Worm (Caenorhabditis elegans) whole organism, L1 larva: Measurements from ENCODE around the gene attf-3.

Source experiments
- C04F5.9 ChIP-seq: sonication (generic microtip); optimal IDR thresholded peaks from 2 replicates; lab custom pipeline; 2016; ENCODE audit warnings: missing genetic modification characterization, missing compliant biosample characterization
- aha-1 ChIP-seq: fragments of 150-350 bp; optimal IDR thresholded peaks from 2 replicates; lab custom pipeline; 2014; ENCODE audit warnings: missing biosample characterization, missing genetic modification characterization
- alr-1 ChIP-seq: fragments of 200-800 bp; sonication (Bioruptor generic); optimal IDR thresholded peaks from 2 replicates; lab custom pipeline; 2018; ENCODE audit warnings: borderline replicate concordance, mild to moderate bottlenecking, missing genetic modification characterization, missing compliant biosample characterization
- aly-2 ChIP-seq: fragments of 150-350 bp; optimal IDR thresholded peaks from 2 replicates; lab custom pipeline; 2014; ENCODE audit warnings: missing biosample characterization, missing genetic modification characterization
- ama-1 ChIP-seq: fragments of 150-350 bp; optimal IDR thresholded peaks from 2 replicates; lab custom pipeline; 2014
- ceh-63 ChIP-seq: fragments of 200-800 bp; sonication (Bioruptor generic); optimal IDR thresholded peaks from 2 replicates; lab custom pipeline; 2018; ENCODE audit warnings: mild to moderate bottlenecking, missing genetic modification characterization, missing compliant biosample characterization
- ceh-8 ChIP-seq: fragments of 200-800 bp; sonication (Bioruptor generic); optimal IDR thresholded peaks from 2 replicates; lab custom pipeline; 2018; ENCODE audit warnings: mild to moderate bottlenecking, missing genetic modification characterization, moderate library complexity, missing compliant biosample characterization
- ceh-90 ChIP-seq: sonication (generic microtip); optimal IDR thresholded peaks from 2 replicates; lab custom pipeline; 2016; ENCODE audit warnings: missing genetic modification characterization, missing compliant biosample characterization
- dpl-1 ChIP-seq, 3 experiments: fragments of 150-350 bp in 2 of 3; sonication (generic microtip) in 1 of 3; optimal IDR thresholded peaks; 2 replicates each; lab custom pipeline; 2014 to 2017; ENCODE audit warnings: missing biosample characterization in 3 of 3, missing genetic modification characterization in 3 of 3, missing genetic modification reagents in 3 of 3
- dsc-1 ChIP-seq: sonication (generic microtip); optimal IDR thresholded peaks from 2 replicates; lab custom pipeline; 2016; ENCODE audit warnings: mild to moderate bottlenecking, missing genetic modification characterization, missing compliant biosample characterization
- efl-1 ChIP-seq, 4 experiments: fragments of 150-350 bp; optimal IDR thresholded peaks in 3 of 4; peaks in 1 of 4; 1 replicate in 1 of 4; 2 replicates in 3 of 4; lab custom pipeline; 2014; ENCODE audit warnings: missing biosample characterization in 2 of 4, missing genetic modification characterization in 2 of 4, missing genetic modification reagents in 2 of 4
- efl-3 ChIP-seq: fragments of 200-800 bp; sonication (Bioruptor generic); optimal IDR thresholded peaks from 2 replicates; lab custom pipeline; 2018; ENCODE audit warnings: mild to moderate bottlenecking, missing genetic modification characterization, missing compliant biosample characterization
- egl-13 ChIP-seq: sonication (generic microtip); optimal IDR thresholded peaks from 2 replicates; lab custom pipeline; 2016; ENCODE audit warnings: missing genotype, missing genetic modification reagents, missing genetic modification characterization, missing compliant biosample characterization
- egl-27 ChIP-seq, 2 experiments: fragments of 150-350 bp in 1 of 2; sonication (generic microtip); optimal IDR thresholded peaks; 3 replicates each; lab custom pipeline; 2017 to 2018; ENCODE audit warnings: missing biosample characterization in 2 of 2, missing genetic modification characterization in 2 of 2, missing genetic modification reagents in 2 of 2
- elt-3 ChIP-seq, 6 experiments: fragments of 150-350 bp in 1 of 6; sonication (generic microtip); optimal IDR thresholded peaks; 2 replicates each; lab custom pipeline; 2017 to 2018; ENCODE audit warnings: missing biosample characterization in 6 of 6, missing genetic modification characterization in 6 of 6, inconsistent platforms in 1 of 6
- fkh-10 ChIP-seq: sonication (generic microtip); optimal IDR thresholded peaks from 2 replicates; lab custom pipeline; 2017; ENCODE audit warnings: missing biosample characterization, missing genetic modification reagents, missing genetic modification characterization
- fkh-8 ChIP-seq: sonication (generic microtip); optimal IDR thresholded peaks from 2 replicates; lab custom pipeline; 2016; ENCODE audit warnings: mild to moderate bottlenecking, missing genetic modification characterization, missing compliant biosample characterization
- fos-1 ChIP-seq: fragments of 150-350 bp; optimal IDR thresholded peaks from 2 replicates; lab custom pipeline; 2014; ENCODE audit warnings: missing biosample characterization, missing genetic modification characterization
- grh-1 ChIP-seq: fragments of 200-800 bp; sonication (Bioruptor generic); IDR thresholded peaks from 2 replicates; pipeline ENCODE4 v1.3.6; 2022; ENCODE audit warnings: missing genetic modification reagents, missing genetic modification characterization, missing compliant biosample characterization
- hlh-4 ChIP-seq: sonication (generic microtip); optimal IDR thresholded peaks from 2 replicates; lab custom pipeline; 2016; ENCODE audit warnings: mild to moderate bottlenecking, missing genetic modification characterization, missing compliant biosample characterization
- hpl-2 ChIP-seq: fragments of 150-350 bp; optimal IDR thresholded peaks from 2 replicates; lab custom pipeline; 2014; ENCODE audit warnings: missing biosample characterization, missing genetic modification reagents, missing genetic modification characterization
- irx-1 ChIP-seq: sonication (generic microtip); optimal IDR thresholded peaks from 2 replicates; lab custom pipeline; 2016; ENCODE audit warnings: missing genetic modification characterization, missing compliant biosample characterization
- isw-1 ChIP-seq: fragments of 200-800 bp; sonication (Bioruptor generic); IDR thresholded peaks from 2 replicates; pipeline ENCODE4 v1.3.6; 2022; ENCODE audit warnings: missing genetic modification characterization, missing compliant biosample characterization
- jun-1 ChIP-seq: fragments of 150-350 bp; optimal IDR thresholded peaks from 2 replicates; lab custom pipeline; 2014; ENCODE audit warnings: missing biosample characterization, missing genetic modification reagents, missing genetic modification characterization
- lin-35 ChIP-seq, 2 experiments: fragments of 150-350 bp; optimal IDR thresholded peaks; 2 replicates each; lab custom pipeline; 2014; ENCODE audit warnings: missing biosample characterization in 2 of 2, missing genetic modification characterization in 2 of 2, missing genetic modification reagents in 2 of 2
- lsy-2 ChIP-seq, 2 experiments: fragments of 150-350 bp; optimal IDR thresholded peaks; 2 replicates each; lab custom pipeline; 2014; ENCODE audit warnings: missing biosample characterization in 2 of 2, missing genetic modification characterization in 2 of 2
- mab-9 ChIP-seq: fragments of 200-800 bp; sonication (Bioruptor generic); IDR thresholded peaks from 2 replicates; pipeline ENCODE4 v1.3.6; 2022; ENCODE audit warnings: missing genetic modification reagents, missing genetic modification characterization, missing compliant biosample characterization
- mdl-1 ChIP-seq, 2 experiments: fragments of 150-350 bp; optimal IDR thresholded peaks; 2 replicates each; lab custom pipeline; 2014 to 2017; ENCODE audit warnings: missing biosample characterization in 2 of 2, missing genetic modification characterization in 2 of 2, inconsistent platforms in 1 of 2
- mep-1 ChIP-seq: fragments of 150-350 bp; optimal IDR thresholded peaks from 2 replicates; lab custom pipeline; 2014; ENCODE audit warnings: missing biosample characterization, missing genetic modification characterization
- nhr-12 ChIP-seq: sonication (generic microtip); optimal IDR thresholded peaks from 2 replicates; lab custom pipeline; 2017; ENCODE audit warnings: missing biosample characterization, missing genetic modification characterization
- nhr-19 ChIP-seq: fragments of 200-800 bp; sonication (Bioruptor generic); conservative IDR thresholded peaks from 2 replicates; pipeline ENCODE4 v1.3.6; 2022; ENCODE audit warnings: missing genetic modification characterization, missing compliant biosample characterization
- nhr-237 ChIP-seq: fragments of 150-350 bp; optimal IDR thresholded peaks from 2 replicates; lab custom pipeline; 2014; ENCODE audit warnings: missing biosample characterization, missing genetic modification characterization
- nhr-28 ChIP-seq: fragments of 150-350 bp; optimal IDR thresholded peaks from 2 replicates; lab custom pipeline; 2014; ENCODE audit warnings: missing biosample characterization, missing genetic modification characterization
- nhr-47 ChIP-seq: sonication (generic microtip); optimal IDR thresholded peaks from 2 replicates; lab custom pipeline; 2016; ENCODE audit warnings: mild to moderate bottlenecking, missing genetic modification characterization, moderate library complexity, missing compliant biosample characterization
- nhr-71 ChIP-seq: sonication (generic microtip); optimal IDR thresholded peaks from 2 replicates; lab custom pipeline; 2016; ENCODE audit warnings: mild to moderate bottlenecking, missing genetic modification characterization, moderate library complexity, missing compliant biosample characterization
- nhr-76 ChIP-seq: sonication (generic microtip); optimal IDR thresholded peaks from 2 replicates; lab custom pipeline; 2017; ENCODE audit warnings: missing biosample characterization, missing genetic modification characterization
- nhr-77 ChIP-seq: fragments of 150-350 bp; optimal IDR thresholded peaks from 2 replicates; lab custom pipeline; 2014; ENCODE audit warnings: missing biosample characterization, missing genetic modification characterization
- nhr-84 ChIP-seq: sonication (generic microtip); optimal IDR thresholded peaks from 2 replicates; lab custom pipeline; 2017; ENCODE audit warnings: missing biosample characterization, missing genetic modification characterization
- nhr-90 ChIP-seq: sonication (generic microtip); optimal IDR thresholded peaks from 2 replicates; lab custom pipeline; 2016; ENCODE audit warnings: mild to moderate bottlenecking, missing genetic modification characterization, missing compliant biosample characterization; ENCODE audit not compliant: poor library complexity
- pag-3 ChIP-seq: sonication (generic microtip); optimal IDR thresholded peaks from 2 replicates; lab custom pipeline; 2017; ENCODE audit warnings: missing genetic modification characterization, mild to moderate bottlenecking, missing compliant biosample characterization, antibody characterized with exemption, borderline replicate concordance; ENCODE audit not compliant: insufficient read depth
- pax-3 ChIP-seq: fragments of 200-800 bp; sonication (Bioruptor generic); optimal IDR thresholded peaks from 2 replicates; lab custom pipeline; 2018; ENCODE audit warnings: mild to moderate bottlenecking, missing genetic modification characterization, moderate library complexity, missing compliant biosample characterization
- rnt-1 ChIP-seq: sonication (generic microtip); optimal IDR thresholded peaks from 2 replicates; lab custom pipeline; 2016; ENCODE audit warnings: mild to moderate bottlenecking, missing genetic modification characterization, moderate library complexity, missing compliant biosample characterization
- skn-1 ChIP-seq: fragments of 150-350 bp; optimal IDR thresholded peaks from 2 replicates; lab custom pipeline; 2014; ENCODE audit warnings: missing biosample characterization, missing genetic modification characterization
- snu-23 ChIP-seq: sonication (generic microtip); optimal IDR thresholded peaks from 2 replicates; lab custom pipeline; 2016; ENCODE audit warnings: missing genetic modification characterization, missing compliant biosample characterization
- sup-37 ChIP-seq: fragments of 200-800 bp; sonication (Bioruptor generic); optimal IDR thresholded peaks from 2 replicates; lab custom pipeline; 2018; ENCODE audit warnings: mild to moderate bottlenecking, missing genetic modification characterization, missing compliant biosample characterization
- unc-130 ChIP-seq: fragments of 150-350 bp; optimal IDR thresholded peaks from 2 replicates; lab custom pipeline; 2017; ENCODE audit warnings: missing biosample characterization, missing genetic modification characterization, inconsistent platforms
- unc-86 ChIP-seq: sonication (generic microtip); optimal IDR thresholded peaks from 2 replicates; lab custom pipeline; 2016; ENCODE audit warnings: missing genetic modification characterization, missing compliant biosample characterization
- vab-15 ChIP-seq: sonication (generic microtip); optimal IDR thresholded peaks from 2 replicates; lab custom pipeline; 2017; ENCODE audit warnings: missing genotype, mild to moderate bottlenecking, missing genetic modification characterization, missing compliant biosample characterization
- zag-1 ChIP-seq: fragments of 150-350 bp; optimal IDR thresholded peaks from 2 replicates; lab custom pipeline; 2014; ENCODE audit warnings: missing biosample characterization, missing genetic modification characterization
- zip-4 ChIP-seq: fragments of 200-800 bp; sonication (Bioruptor generic); optimal IDR thresholded peaks from 2 replicates; lab custom pipeline; 2018; ENCODE audit warnings: mild to moderate bottlenecking, missing genetic modification characterization, moderate library complexity, missing compliant biosample characterization
- ztf-11 ChIP-seq, 2 experiments: sonication (generic microtip); optimal IDR thresholded peaks; 2 replicates each; lab custom pipeline; 2016 to 2017; ENCODE audit warnings: missing genetic modification characterization in 2 of 2, missing biosample characterization in 1 of 2, missing compliant biosample characterization in 1 of 2
- ztf-4 ChIP-seq: fragments of 150-350 bp; optimal IDR thresholded peaks from 2 replicates; lab custom pipeline; 2014; ENCODE audit warnings: missing biosample characterization, missing genetic modification characterization

Gene attf-3

ce11 chrIII:87183-87582 is 999 bp upstream of the attf-3 start, which contains the start of the genes F54C4.4 and mrpl-40 (continued):
- TF ChIP-seq egl-27 (tag; optimal IDR thresholded peaks at IDR 0.05; lab: Kevin White, UChicago) = no peak
- TF ChIP-seq hlh-4 (tag; lab: Kevin White, UChicago) = no peak
- TF ChIP-seq aly-2 (tag; lab: Kevin White, UChicago) = no peak
- peak; percentile 45 to 67 (median 65) for TF ChIP-seq dpl-1 (GFP tag; optimal IDR thresholded peaks at IDR 0.05; lab: Kevin White, UChicago)
- no peak for TF ChIP-seq ama-1 (lab: Kevin White, UChicago)
- no peak for TF ChIP-seq sup-37 (GFP tag; lab: Kevin White, UChicago)
- no peak for TF ChIP-seq nhr-28
- peak; percentile 61 for TF ChIP-seq mep-1 (tag; lab: Kevin White, UChicago)
- no peak for TF ChIP-seq mab-9
- no peak for TF ChIP-seq pag-3
- TF ChIP-seq lsy-2 (tag; optimal IDR thresholded peaks at IDR 0.05; lab: Kevin White, UChicago) = peak; percentile 81 to 83
- peak; percentile 72 for TF ChIP-seq unc-86 (tag; lab: Kevin White, UChicago)
- peak; percentile 66 for TF ChIP-seq jun-1
- TF ChIP-seq nhr-237 = peak; percentile 11
- TF ChIP-seq mdl-1 (tag; optimal IDR thresholded peaks at IDR 0.05; lab: Kevin White, UChicago) = peak in 1 of 2 experiments; percentile 34
- no peak for TF ChIP-seq ceh-63 (GFP tag; lab: Kevin White, UChicago)
- peak; percentile 76 for TF ChIP-seq nhr-71
- peak in 1 of 2 experiments; percentile 57 for TF ChIP-seq ztf-11 (tag; optimal IDR thresholded peaks at IDR 0.05; lab: Kevin White, UChicago)
- peak; percentile 25 for TF ChIP-seq fos-1 (tag; lab: Kevin White, UChicago)
- TF ChIP-seq nhr-12 (tag; lab: Kevin White, UChicago) = no peak
- TF ChIP-seq fkh-8 (tag; lab: Kevin White, UChicago) = peak; percentile 62
- TF ChIP-seq aha-1 = no peak
- no peak for TF ChIP-seq nhr-76 (tag; lab: Kevin White, UChicago)
- TF ChIP-seq ceh-8 (GFP tag; lab: Kevin White, UChicago) = no peak
- TF ChIP-seq nhr-77 (tag; lab: Kevin White, UChicago) = peak; percentile 18
- no peak for TF ChIP-seq nhr-84 (tag; lab: Kevin White, UChicago)
- TF ChIP-seq ztf-4 = no peak
- TF ChIP-seq unc-130 (tag; lab: Kevin White, UChicago) = peak; percentile 62
- peak; percentile 58 for TF ChIP-seq dsc-1 (tag; lab: Kevin White, UChicago)
- no peak for TF ChIP-seq zag-1
- peak; percentile 59 for TF ChIP-seq nhr-90
- TF ChIP-seq snu-23 (GFP tag; lab: Kevin White, UChicago) = peak; percentile 86
- TF ChIP-seq pax-3 = peak; percentile 40
- no peak for TF ChIP-seq C04F5.9 (tag; lab: Kevin White, UChicago)
- peak; percentile 72 to 77 for TF ChIP-seq efl-1 (optimal IDR thresholded peaks at IDR 0.05; lab: Kevin White, UChicago)
- TF ChIP-seq efl-1 (GFP tag; optimal IDR thresholded peaks at IDR 0.05 in 1 of 2; lab: Kevin White, UChicago) = peak; percentile 63 to 96
- peak; percentile 67 to 81 for TF ChIP-seq lin-35 (GFP tag; optimal IDR thresholded peaks at IDR 0.05; lab: Kevin White, UChicago)
- TF ChIP-seq skn-1 (tag; lab: Kevin White, UChicago) = peak; percentile 29
- TF ChIP-seq rnt-1 = peak; percentile 60
- TF ChIP-seq ceh-90 (tag; lab: Kevin White, UChicago) = no peak
- TF ChIP-seq hpl-2 (GFP tag; lab: Kevin White, UChicago) = peak; percentile 11
- peak; percentile 1 for TF ChIP-seq fkh-10 (GFP tag; lab: Kevin White, UChicago)
- no peak for TF ChIP-seq vab-15 (tag; lab: Kevin White, UChicago)
- TF ChIP-seq alr-1 = no peak
- no peak for TF ChIP-seq zip-4
- peak in 1 of 6 experiments; percentile 28 for TF ChIP-seq elt-3 (tag; optimal IDR thresholded peaks at IDR 0.05; lab: Kevin White, UChicago)
- peak; percentile 57 for TF ChIP-seq irx-1 (tag; lab: Kevin White, UChicago)
- peak; percentile 23 for TF ChIP-seq egl-13 (tag; lab: Kevin White, UChicago)
- TF ChIP-seq isw-1 (GFP tag; lab: Robert Waterston, UW) = peak; percentile 74
- no peak for TF ChIP-seq efl-3 (GFP tag; lab: Kevin White, UChicago)
- peak; percentile 84 for TF ChIP-seq nhr-47 (tag; lab: Kevin White, UChicago)
- TF ChIP-seq grh-1 (GFP tag; lab: Robert Waterston, UW) = no peak
- TF ChIP-seq nhr-19 = peak; percentile 58
